Worm (Caenorhabditis elegans) whole organism, L4/young adult: Measurements from ENCODE around the gene cey-1.

Experiments
- W03F9.2 ChIP-seq: fragments of 150-350 bp; optimal IDR thresholded peaks from 2 replicates; lab custom pipeline; 2014; ENCODE audit warnings: missing biosample characterization, missing genetic modification characterization
- dao-5 ChIP-seq: sonication (generic microtip); optimal IDR thresholded peaks from 2 replicates; lab custom pipeline; 2016; ENCODE audit warnings: missing genotype, missing genetic modification characterization, moderate library complexity, missing compliant biosample characterization
- him-1 ChIP-seq: sonication (generic microtip); optimal IDR thresholded peaks from 2 replicates; lab custom pipeline; 2016; ENCODE audit warnings: missing genotype, missing genetic modification reagents, missing genetic modification characterization, missing compliant biosample characterization

The cey-1 gene

DNA sequence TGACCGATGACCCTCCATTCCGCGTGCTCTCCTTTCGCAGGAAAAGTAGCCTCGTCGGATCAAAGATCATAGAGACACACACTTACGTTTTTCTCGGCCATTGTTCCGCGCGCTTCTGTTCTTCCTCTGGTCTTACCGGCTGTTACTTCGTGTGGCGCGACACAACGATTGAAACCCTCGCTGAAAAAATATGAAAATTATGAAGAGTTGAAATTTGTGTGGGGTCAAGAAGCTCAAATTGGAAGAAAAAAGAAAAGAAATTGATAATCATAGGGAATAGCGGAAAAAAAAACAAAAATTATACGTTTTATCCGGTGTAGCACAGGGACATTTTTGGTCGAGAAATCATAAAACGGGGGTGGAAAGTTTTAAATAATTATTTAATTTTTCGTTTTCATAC is at the start of gene cey-1:
Gene cey-1 (minus strand): TSS at position 180 of the 400 bp plus-strand sequence.
- TF ChIP-seq dao-5 (tag; lab: Kevin White, UChicago), result no peak
- no peak for TF ChIP-seq W03F9.2
- no peak for TF ChIP-seq him-1 (tag; lab: Kevin White, UChicago)

DNA sequence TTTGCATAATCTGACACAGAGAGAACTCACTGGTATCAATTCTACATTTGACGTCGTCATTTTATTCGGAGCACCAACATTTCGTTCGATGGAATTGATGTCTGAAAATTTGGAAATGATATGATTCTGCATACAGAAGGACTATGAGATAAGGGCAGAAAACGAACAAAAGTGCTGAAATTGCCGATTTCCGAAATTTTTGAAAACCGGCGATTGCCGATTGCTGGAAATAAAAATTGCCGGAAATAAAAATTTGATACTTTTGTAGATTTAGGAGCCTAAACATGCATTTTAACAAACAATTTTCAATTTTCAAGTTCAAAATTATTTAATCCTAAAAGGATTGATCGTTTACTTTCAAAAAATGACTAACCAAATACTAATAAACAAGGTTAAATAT is 48.4 kb upstream of the cey-1 start, which contains the start of gene unc-53:
Gene unc-53 (minus strand): TSS at position 101 of the 400 bp plus-strand sequence.
- TF ChIP-seq dao-5 (tag; lab: Kevin White, UChicago), result no peak
- TF ChIP-seq him-1 (tag; lab: Kevin White, UChicago), result no peak
- TF ChIP-seq W03F9.2, result no peak

DNA sequence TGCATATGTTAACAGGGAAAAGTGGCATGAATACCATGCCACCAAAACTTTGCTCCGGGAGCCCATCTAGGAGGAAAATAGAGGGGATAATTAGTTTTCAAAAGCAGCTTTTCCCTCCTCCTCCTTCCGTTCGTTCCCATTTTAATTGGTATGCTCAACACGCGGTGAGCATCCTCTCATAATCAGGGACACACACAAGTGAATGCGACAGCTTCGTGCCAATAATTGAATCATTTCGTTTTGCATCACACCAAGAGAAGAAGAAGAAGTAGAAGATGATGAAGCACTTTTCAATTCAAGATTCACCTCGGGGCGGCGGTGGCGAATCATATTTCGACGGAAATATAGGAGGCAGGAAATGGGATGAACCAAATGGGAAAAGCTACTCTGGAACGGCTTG is 47.1 kb upstream of the cey-1 start:
- TF ChIP-seq him-1 (tag; lab: Kevin White, UChicago) (no peak), dao-5 (tag; lab: Kevin White, UChicago) (no peak), W03F9.2 (no peak)

DNA sequence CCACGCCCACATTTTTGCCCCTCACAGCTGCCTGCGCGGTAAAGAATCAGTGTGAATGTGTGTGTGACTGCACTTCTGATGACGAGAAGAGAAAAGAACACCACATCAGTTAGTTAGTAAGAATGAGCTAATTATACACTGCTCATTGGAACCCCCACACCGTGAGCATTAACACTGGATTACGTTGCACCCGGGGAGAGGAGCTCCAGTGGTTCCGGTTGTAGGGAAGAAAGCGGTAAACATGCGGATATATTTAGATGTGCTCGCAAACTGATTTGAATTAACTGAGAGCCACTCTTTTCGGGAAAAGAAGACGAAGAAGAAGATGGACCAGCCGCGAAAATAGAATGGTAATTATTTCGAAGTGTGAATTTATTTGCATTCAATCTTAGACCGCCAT is 45.8 kb upstream of the cey-1 start:
- TF ChIP-seq dao-5 (tag; lab: Kevin White, UChicago) (no peak), him-1 (tag; lab: Kevin White, UChicago) (no peak), W03F9.2 (no peak)

DNA sequence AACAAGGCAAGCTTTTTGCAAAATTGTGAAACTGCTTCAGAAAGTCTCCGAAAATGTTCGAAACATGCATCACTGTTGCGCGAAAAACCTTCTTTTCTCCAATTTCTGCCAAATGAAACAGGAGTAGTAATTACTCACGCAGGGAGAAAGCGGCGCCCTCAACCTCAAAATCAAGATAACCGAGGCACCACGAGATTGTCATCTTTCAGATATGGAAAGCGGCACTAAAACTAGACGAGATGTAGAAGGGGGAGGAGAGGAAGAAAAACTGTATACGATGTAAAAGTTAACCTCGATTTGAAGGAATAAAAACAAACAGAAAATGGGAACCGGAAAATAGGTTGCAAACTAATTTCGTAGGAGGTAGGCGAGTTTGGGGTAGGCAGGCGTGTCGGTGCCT is 35.5 kb upstream of the cey-1 start:
- TF ChIP-seq dao-5 (tag; lab: Kevin White, UChicago) (no peak), W03F9.2 (no peak), him-1 (tag; lab: Kevin White, UChicago) (no peak)

DNA sequence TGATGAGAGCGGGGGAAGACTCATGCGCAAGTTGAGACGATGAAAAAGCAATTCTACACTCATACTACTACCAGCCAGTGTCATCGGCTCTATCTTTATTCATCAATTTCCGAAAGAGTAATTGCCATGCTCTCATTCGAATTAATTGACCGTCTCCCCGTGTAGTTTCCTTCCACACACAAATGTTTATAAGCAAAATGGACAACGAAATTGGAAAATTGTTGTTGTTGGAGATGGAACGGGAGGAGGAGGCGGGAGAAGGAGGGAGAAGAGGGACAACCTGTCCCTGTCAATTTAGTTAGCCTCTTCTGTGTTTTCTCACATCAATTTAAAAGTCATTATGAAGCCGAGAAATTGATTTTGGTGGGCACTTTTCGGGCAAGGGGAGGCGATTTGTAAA is 31.6 kb upstream of the cey-1 start:
- TF ChIP-seq dao-5 (tag; lab: Kevin White, UChicago), result no peak

DNA sequence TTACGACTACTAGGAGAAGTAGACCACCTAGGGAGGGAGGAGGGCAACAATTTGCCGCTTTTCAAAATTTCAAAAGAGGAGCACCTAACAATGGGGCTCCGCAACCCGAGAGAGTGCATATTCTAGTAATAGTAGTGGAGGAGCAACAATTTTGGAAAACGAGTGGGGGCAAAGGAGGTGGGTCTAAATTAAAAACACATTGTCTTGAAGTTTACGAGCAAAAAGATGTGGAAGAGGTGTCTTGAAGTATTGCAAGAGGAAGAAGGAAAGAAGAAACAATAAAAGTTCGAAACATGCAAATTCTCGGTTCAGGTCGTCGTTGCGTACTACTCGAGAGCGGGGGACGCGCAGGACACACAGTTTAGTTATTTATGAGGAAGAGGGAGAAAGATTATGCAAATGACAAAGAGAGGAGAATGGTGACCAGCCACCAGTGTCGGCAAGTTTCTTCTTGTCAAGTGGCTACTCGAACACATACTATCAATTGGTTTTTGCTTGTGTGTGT is 23.2 kb upstream of the cey-1 start:
- TF ChIP-seq W03F9.2 (no peak), him-1 (tag; lab: Kevin White, UChicago) (no peak), dao-5 (tag; lab: Kevin White, UChicago) (no peak)

DNA sequence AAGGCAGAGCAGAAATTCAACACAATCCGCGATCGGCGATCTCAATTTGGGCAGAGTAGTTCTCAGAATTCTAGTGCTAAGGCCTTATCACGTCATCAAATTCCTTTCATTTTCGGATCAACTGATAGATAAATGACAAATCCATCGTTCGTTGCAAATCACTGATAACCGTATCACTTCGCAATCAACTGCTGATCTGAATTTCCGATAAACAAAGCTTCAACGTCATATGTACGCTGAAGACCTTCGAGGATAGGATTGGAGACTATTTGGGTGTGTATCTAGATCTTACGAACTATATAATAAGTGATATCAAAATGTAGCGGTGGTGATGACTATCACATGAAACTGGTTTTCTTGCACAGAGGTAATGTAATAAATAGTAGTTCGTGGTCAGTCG is 16.2 kb upstream of the cey-1 start:
- TF ChIP-seq him-1 (tag; lab: Kevin White, UChicago), result no peak

DNA sequence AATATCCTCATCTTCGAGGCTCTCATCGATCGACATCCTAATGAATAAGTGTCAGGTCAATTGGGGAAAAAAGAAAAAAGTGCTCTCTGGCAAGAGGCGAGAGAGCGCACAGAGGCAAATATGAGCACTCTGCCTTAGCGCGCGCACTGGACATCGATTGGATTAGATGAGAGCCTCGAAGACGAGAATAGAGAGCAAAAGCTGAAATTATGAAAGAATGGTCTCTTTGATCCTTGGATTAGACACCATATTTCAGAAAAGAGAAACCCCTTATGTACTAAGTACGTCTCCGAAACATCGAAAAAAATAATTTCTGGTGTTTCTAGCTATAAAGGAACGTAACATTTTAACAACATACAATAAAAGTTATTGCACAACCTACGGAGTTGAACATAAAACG is 14.2 kb upstream of the cey-1 start, which contains the start of gene F45E10.2:
Gene F45E10.2 (minus strand): TSS at position 101 of the 400 bp plus-strand sequence.
- no peak for TF ChIP-seq dao-5 (tag; lab: Kevin White, UChicago)
- TF ChIP-seq him-1 (tag; lab: Kevin White, UChicago), result no peak
- no peak for TF ChIP-seq W03F9.2

DNA sequence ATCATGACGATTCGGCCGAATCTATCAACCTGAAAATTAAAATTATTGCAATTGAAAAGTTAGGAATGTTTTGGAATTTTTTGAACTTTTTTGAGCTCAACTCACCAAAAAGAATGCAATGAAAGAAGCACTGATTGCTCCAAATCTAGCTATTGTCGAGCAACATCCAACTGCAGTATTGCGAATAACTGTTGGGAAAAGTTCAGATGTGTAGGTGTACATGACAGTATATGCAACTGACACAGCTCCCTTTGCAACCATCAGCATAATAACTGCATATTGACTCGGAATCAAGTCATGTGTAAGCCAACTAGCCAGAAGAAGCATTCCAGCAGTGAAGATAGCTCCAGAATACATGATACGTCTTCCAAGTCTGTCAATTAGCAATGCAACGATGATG is 11.5 kb upstream of the cey-1 start:
- TF ChIP-seq dao-5 (tag; lab: Kevin White, UChicago), result no peak
- no peak for TF ChIP-seq him-1 (tag; lab: Kevin White, UChicago)
- no peak for TF ChIP-seq W03F9.2

DNA sequence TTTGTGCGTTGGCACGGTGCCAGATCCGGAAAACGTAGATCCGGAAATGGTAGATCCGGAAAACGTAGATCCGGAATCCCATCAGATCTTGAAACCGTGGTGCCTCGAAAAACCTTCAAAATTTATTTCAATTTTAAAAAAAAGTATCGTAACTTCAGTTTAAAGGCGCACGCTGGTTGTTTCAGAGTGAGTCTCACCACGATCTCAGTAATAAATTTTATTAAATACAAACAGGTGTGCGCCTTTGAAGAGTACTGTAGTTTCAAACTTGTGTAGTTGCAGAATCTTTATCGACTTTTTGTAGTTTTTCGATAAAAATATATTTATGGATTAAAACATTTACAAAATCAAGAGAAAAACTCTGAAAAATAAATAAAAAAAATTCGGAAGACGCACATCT is 9.7 kb upstream of the cey-1 start:
- TF ChIP-seq him-1 (tag; lab: Kevin White, UChicago) (no peak), W03F9.2 (peak; percentile 55), dao-5 (tag; lab: Kevin White, UChicago) (no peak)

DNA sequence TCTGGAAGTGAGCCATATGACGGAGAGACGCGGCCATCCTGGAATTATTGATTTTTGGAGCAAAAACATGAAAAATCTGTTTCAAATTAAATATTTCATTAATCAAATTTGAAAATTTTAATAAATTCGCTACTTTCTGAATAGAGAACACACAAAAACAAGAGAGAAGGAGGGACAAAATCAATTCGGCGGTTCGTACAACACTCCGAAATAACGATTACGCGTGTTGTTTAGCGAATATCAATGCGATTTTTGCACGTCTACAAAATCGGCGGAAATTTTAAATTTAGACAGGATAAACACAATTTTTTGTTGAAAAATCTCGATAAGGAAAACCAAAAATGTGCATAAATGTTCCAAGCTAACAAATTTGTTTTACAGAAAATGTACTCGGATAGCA is 8.9 kb upstream of the cey-1 start, which contains the start of the genes sdhd-1 and ilkp-1:
Gene sdhd-1 (minus strand): TSS at position 38 of the 400 bp plus-strand sequence.
Gene ilkp-1 (plus strand): TSS at position 380 of the 400 bp plus-strand sequence.
- TF ChIP-seq dao-5 (tag; lab: Kevin White, UChicago) (no peak), W03F9.2 (no peak), him-1 (tag; lab: Kevin White, UChicago) (no peak)

DNA sequence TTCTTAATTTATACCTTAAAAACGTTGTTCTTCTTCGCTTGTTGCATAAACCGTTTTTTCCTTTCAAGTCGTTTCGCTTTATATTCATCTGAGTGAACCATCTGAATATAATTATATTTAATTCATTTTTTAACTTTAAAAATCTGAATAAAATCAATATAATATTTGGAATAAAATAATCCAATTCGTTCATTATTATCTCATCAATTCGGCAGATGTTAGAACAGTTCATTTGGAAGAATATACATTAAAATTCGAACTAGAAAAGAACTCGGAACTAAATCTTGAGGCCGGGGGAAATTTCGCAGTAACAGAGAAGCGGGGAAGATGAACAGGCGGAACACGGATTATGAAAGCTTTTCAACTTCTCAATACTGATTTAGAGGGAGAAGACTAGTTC is 7.9 kb upstream of the cey-1 start, which contains the start of gene F33A8.4:
Gene F33A8.4 (minus strand): TSS at position 101 of the 400 bp plus-strand sequence.
- TF ChIP-seq W03F9.2, result no peak
- no peak for TF ChIP-seq him-1 (tag; lab: Kevin White, UChicago)
- no peak for TF ChIP-seq dao-5 (tag; lab: Kevin White, UChicago)

DNA sequence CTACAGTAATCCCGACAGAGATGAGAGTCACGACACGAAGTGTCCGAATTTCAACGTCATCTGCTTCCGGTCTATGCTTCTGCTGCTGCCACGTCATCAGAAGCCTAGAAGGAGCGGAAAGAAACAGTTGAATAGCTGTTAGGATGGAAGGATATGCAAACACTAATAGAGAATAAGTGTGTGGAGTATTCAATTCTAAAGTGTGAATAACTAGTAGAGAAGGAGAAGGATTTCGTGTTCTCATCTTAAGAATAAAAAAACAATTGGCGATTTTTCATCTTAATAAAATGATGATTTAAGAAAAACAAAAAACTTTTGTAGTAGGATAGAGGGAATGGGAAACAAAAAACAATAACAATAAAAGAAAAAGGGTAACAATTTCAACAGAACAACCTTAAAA is 4.9 kb upstream of the cey-1 start, which contains the start of gene col-83:
Gene col-83 (minus strand): TSS at position 101 of the 400 bp plus-strand sequence.
- no peak for TF ChIP-seq him-1 (tag; lab: Kevin White, UChicago)
- TF ChIP-seq W03F9.2, result no peak
- no peak for TF ChIP-seq dao-5 (tag; lab: Kevin White, UChicago)

DNA sequence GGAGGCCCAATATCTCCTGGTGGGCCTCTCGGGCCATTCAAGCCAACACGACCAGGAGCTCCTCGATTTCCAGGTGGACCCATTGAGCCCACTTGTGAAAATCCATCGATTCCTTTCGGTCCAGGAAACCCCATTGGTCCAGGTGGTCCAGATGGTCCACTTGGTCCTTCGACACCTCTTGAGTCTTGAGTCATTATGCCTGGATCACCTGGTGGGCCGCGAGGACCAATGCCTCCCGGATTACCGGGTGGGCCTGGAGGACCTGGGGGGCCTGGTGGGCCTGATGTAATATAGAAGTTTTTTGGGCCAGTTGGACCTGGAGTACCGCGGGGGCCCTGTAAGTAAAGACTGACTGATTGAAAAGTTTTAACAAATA is 3.2 kb upstream of the cey-1 start:
- no peak for TF ChIP-seq W03F9.2
- TF ChIP-seq him-1 (tag; lab: Kevin White, UChicago), result no peak
- no peak for TF ChIP-seq dao-5 (tag; lab: Kevin White, UChicago)
